Worm (Caenorhabditis elegans) whole organism, L4/young adult: ENCODE data around the gene sul-3.

Source experiments
- W03F9.2 ChIP-seq: fragments of 150-350 bp; optimal IDR thresholded peaks from 2 replicates; lab custom pipeline; 2014; ENCODE audit warnings: missing biosample characterization, missing genetic modification characterization
- him-1 ChIP-seq: sonication (generic microtip); optimal IDR thresholded peaks from 2 replicates; lab custom pipeline; 2016; ENCODE audit warnings: missing genotype, missing genetic modification reagents, missing genetic modification characterization, missing compliant biosample characterization

- TF ChIP-seq him-1 (no peak), W03F9.2 (tag; lab: Kevin White, UChicago) (no peak)
Observed at ce11 chrX:7826590-7827260, 7.3 kb downstream of the sul-3 start.
